Fruit fly (Drosophila melanogaster) whole organism, embryonic: ENCODE measurements around the gene Hasp.
A peak's percentile ranks its signal among the peaks of the same experiment; 100 is the strongest.

Experiments
- Atf-2 ChIP-seq: fragments of 200-800 bp; sonication (Bioruptor generic); optimal IDR thresholded peaks from 2 replicates; lab custom pipeline; 2016; ENCODE audit warnings: missing biosample characterization, missing genetic modification characterization
- Bgb ChIP-seq: fragments of 200-800 bp; sonication (Bioruptor generic); IDR thresholded peaks from 2 replicates; pipeline ENCODE4 v1.3.6; 2022; ENCODE audit warnings: missing biosample characterization, missing genetic modification characterization; ENCODE audit not compliant: partially characterized antibody
- CG10979 ChIP-seq: fragments of 200-800 bp; sonication (Bioruptor generic); optimal IDR thresholded peaks from 2 replicates; lab custom pipeline; 2018; ENCODE audit warnings: missing biosample characterization, mild to moderate bottlenecking, missing genetic modification characterization, moderate library complexity
- CG11247 ChIP-seq: fragments of 200-800 bp; sonication (Bioruptor generic); IDR thresholded peaks from 2 replicates; pipeline ENCODE4 v1.3.6; 2022; ENCODE audit warnings: missing biosample characterization, missing genetic modification characterization
- CG14667 ChIP-seq: fragments of 200-800 bp; sonication (Bioruptor generic); IDR thresholded peaks from 2 replicates; pipeline ENCODE4 v1.3.6; 2022; ENCODE audit warnings: missing biosample characterization, missing genetic modification characterization
- CG15601 ChIP-seq: fragments of 200-800 bp; sonication (Bioruptor generic); optimal IDR thresholded peaks from 3 replicates; lab custom pipeline; 2019; ENCODE audit warnings: missing biosample characterization, mild to moderate bottlenecking, missing genetic modification characterization, moderate library complexity
- CG16815 ChIP-seq: fragments of 200-800 bp; sonication (Bioruptor generic); optimal IDR thresholded peaks from 3 replicates; lab custom pipeline; 2017; ENCODE audit warnings: missing biosample characterization, mild to moderate bottlenecking, missing genetic modification characterization
- CG18764 ChIP-seq: fragments of 200-800 bp; sonication (Bioruptor generic); optimal IDR thresholded peaks from 3 replicates; lab custom pipeline; 2016; ENCODE audit warnings: missing biosample characterization, missing genetic modification characterization
- CG31224 ChIP-seq: fragments of 200-800 bp; sonication (Bioruptor generic); IDR thresholded peaks from 2 replicates; pipeline ENCODE4 v1.3.6; 2022; ENCODE audit warnings: missing biosample characterization, missing genetic modification characterization
- CG31441 ChIP-seq: fragments of 200-800 bp; sonication (Bioruptor generic); IDR thresholded peaks from 2 replicates; pipeline ENCODE4 v1.3.6; 2022; ENCODE audit warnings: missing biosample characterization, missing genetic modification characterization
- CG34224 ChIP-seq: fragments of 200-800 bp; sonication (Bioruptor generic); IDR thresholded peaks from 3 replicates; pipeline ENCODE4 v1.3.6; 2022; ENCODE audit warnings: missing biosample characterization, missing genetic modification characterization; ENCODE audit not compliant: partially characterized antibody
- CG3847 ChIP-seq: fragments of 200-800 bp; sonication (Bioruptor generic); IDR thresholded peaks from 2 replicates; pipeline ENCODE4 v1.3.6; 2022; ENCODE audit warnings: missing biosample characterization, missing genetic modification characterization
- CG3995 ChIP-seq: fragments of 200-800 bp; sonication (Bioruptor generic); optimal IDR thresholded peaks from 3 replicates; lab custom pipeline; 2016; ENCODE audit warnings: missing biosample characterization, missing genetic modification characterization
- CG6683 ChIP-seq: fragments of 200-800 bp; sonication (Bioruptor generic); optimal IDR thresholded peaks from 2 replicates; lab custom pipeline; 2017; ENCODE audit warnings: missing biosample characterization, mild to moderate bottlenecking, missing genetic modification characterization, missing genetic modification reagents
- Dfd ChIP-seq, 2 experiments: fragments of >200 bp; optimal IDR thresholded peaks; 2 replicates each; lab custom pipeline; 2017; ENCODE audit warnings: missing biosample characterization in 2 of 2, missing genetic modification characterization in 2 of 2
- Doc3 ChIP-seq: fragments of 200-800 bp; sonication (Bioruptor generic); IDR thresholded peaks from 3 replicates; pipeline ENCODE4 v1.3.6; 2022; ENCODE audit warnings: missing biosample characterization, missing genetic modification characterization; ENCODE audit not compliant: partially characterized antibody
- Dp ChIP-seq: fragments of 200-800 bp; sonication (Bioruptor generic); optimal IDR thresholded peaks from 2 replicates; lab custom pipeline; 2018; ENCODE audit warnings: missing biosample characterization, mild to moderate bottlenecking, missing genetic modification characterization, moderate library complexity
- Eip74EF ChIP-seq, 2 experiments: fragments of 200-800 bp in 1 of 2; fragments of >200 bp in 1 of 2; sonication (Bioruptor generic) in 1 of 2; optimal IDR thresholded peaks; 2 replicates each; lab custom pipeline; 2017 to 2019; ENCODE audit warnings: missing biosample characterization in 2 of 2, missing genetic modification characterization in 2 of 2, mild to moderate bottlenecking in 1 of 2, moderate library complexity in 1 of 2
- H15 ChIP-seq: fragments of 200-800 bp; sonication (Bioruptor generic); IDR thresholded peaks from 3 replicates; pipeline ENCODE4 v1.3.6; 2022; ENCODE audit warnings: missing biosample characterization, missing genetic modification characterization
- HLH4C ChIP-seq: fragments of 200-800 bp; sonication (Bioruptor generic); IDR thresholded peaks from 3 replicates; pipeline ENCODE4 v1.3.6; 2022; ENCODE audit warnings: missing biosample characterization, missing genetic modification characterization; ENCODE audit not compliant: partially characterized antibody
- Hey ChIP-seq: fragments of 200-800 bp; sonication (Bioruptor generic); optimal IDR thresholded peaks from 3 replicates; lab custom pipeline; 2018; ENCODE audit warnings: missing biosample characterization, mild to moderate bottlenecking, missing genetic modification characterization
- Hmx ChIP-seq: fragments of 200-800 bp; sonication (Bioruptor generic); optimal IDR thresholded peaks from 2 replicates; lab custom pipeline; 2016; ENCODE audit warnings: missing biosample characterization, missing genetic modification characterization
- Hr3 ChIP-seq: fragments of 200-800 bp; sonication (Bioruptor generic); optimal IDR thresholded peaks from 3 replicates; lab custom pipeline; 2016; ENCODE audit warnings: missing biosample characterization, missing genetic modification characterization
- Lhr ChIP-seq: fragments of 200-800 bp; sonication (Bioruptor generic); optimal IDR thresholded peaks from 3 replicates; lab custom pipeline; 2017; ENCODE audit warnings: mild to moderate bottlenecking, missing biosample characterization, missing genetic modification reagents, missing genetic modification characterization
- Lim3 ChIP-seq: fragments of 200-800 bp; sonication (Bioruptor generic); IDR thresholded peaks from 2 replicates; pipeline ENCODE4 v1.3.6; 2022; ENCODE audit warnings: missing biosample characterization, missing genetic modification characterization
- MBD-R2 ChIP-seq: fragments of 200-800 bp; sonication (Bioruptor generic); IDR thresholded peaks from 2 replicates; pipeline ENCODE4 v1.3.6; 2022; ENCODE audit warnings: missing biosample characterization, missing genetic modification characterization
- MESR4 ChIP-seq: fragments of 200-800 bp; sonication (Bioruptor generic); optimal IDR thresholded peaks from 2 replicates; lab custom pipeline; 2018; ENCODE audit warnings: missing biosample characterization, mild to moderate bottlenecking, missing genetic modification characterization, moderate library complexity
- NFAT ChIP-seq: fragments of 200-800 bp; sonication (Bioruptor generic); IDR thresholded peaks from 2 replicates; pipeline ENCODE4 v1.3.6; 2022; ENCODE audit warnings: missing biosample characterization, missing genetic modification characterization
- Nf-YA ChIP-seq: fragments of 200-800 bp; sonication (Bioruptor generic); IDR thresholded peaks from 2 replicates; pipeline ENCODE4 v1.3.6; 2022; ENCODE audit warnings: missing biosample characterization, missing genetic modification characterization
- Spps ChIP-seq: fragments of 200-800 bp; sonication (Bioruptor generic); optimal IDR thresholded peaks from 2 replicates; lab custom pipeline; 2018; ENCODE audit warnings: missing biosample characterization, mild to moderate bottlenecking, missing genetic modification characterization
- YL-1 ChIP-seq: fragments of 200-800 bp; sonication (Bioruptor generic); optimal IDR thresholded peaks from 3 replicates; lab custom pipeline; 2017; ENCODE audit warnings: missing biosample characterization, mild to moderate bottlenecking, missing genetic modification characterization
- ac ChIP-seq: fragments of 200-800 bp; sonication (Bioruptor generic); optimal IDR thresholded peaks from 3 replicates; lab custom pipeline; 2017; ENCODE audit warnings: missing biosample characterization, mild to moderate bottlenecking, missing genetic modification characterization
- al ChIP-seq: fragments of 200-800 bp; sonication (Bioruptor generic); IDR thresholded peaks from 2 replicates; pipeline ENCODE4 v1.3.6; 2022; ENCODE audit warnings: missing biosample characterization, missing genetic modification characterization
- ap ChIP-seq: fragments of 200-800 bp; sonication (Bioruptor generic); IDR thresholded peaks from 2 replicates; pipeline ENCODE4 v1.3.6; 2022; ENCODE audit warnings: missing biosample characterization, missing genetic modification characterization
- cad ChIP-seq: fragments of >200 bp; optimal IDR thresholded peaks from 2 replicates; lab custom pipeline; 2017; ENCODE audit warnings: missing biosample characterization, missing genetic modification characterization
- crc ChIP-seq: fragments of 200-800 bp; sonication (Bioruptor generic); optimal IDR thresholded peaks from 2 replicates; lab custom pipeline; 2016; ENCODE audit warnings: missing biosample characterization, missing genetic modification characterization
- fd102C ChIP-seq: fragments of 200-800 bp; sonication (Bioruptor generic); optimal IDR thresholded peaks from 2 replicates; lab custom pipeline; 2018; ENCODE audit warnings: missing biosample characterization, mild to moderate bottlenecking, missing genetic modification characterization, moderate library complexity
- gsb ChIP-seq: fragments of 200-800 bp; sonication (Bioruptor generic); IDR thresholded peaks from 2 replicates; pipeline ENCODE4 v1.3.6; 2022; ENCODE audit warnings: missing biosample characterization, missing genetic modification characterization
- h ChIP-seq: fragments of >200 bp; optimal IDR thresholded peaks from 2 replicates; lab custom pipeline; 2017
- hb ChIP-seq: fragments of 200-800 bp; sonication (Bioruptor generic); IDR thresholded peaks from 3 replicates; pipeline ENCODE4 v1.3.6; 2022; ENCODE audit warnings: missing biosample characterization, missing genetic modification characterization; ENCODE audit not compliant: partially characterized antibody
- jing ChIP-seq: fragments of 200-800 bp; sonication (Bioruptor generic); optimal IDR thresholded peaks from 2 replicates; lab custom pipeline; 2018; ENCODE audit warnings: missing biosample characterization, mild to moderate bottlenecking, missing genetic modification characterization
- mirr ChIP-seq: fragments of 200-800 bp; sonication (Bioruptor generic); optimal IDR thresholded peaks from 3 replicates; lab custom pipeline; 2018; ENCODE audit warnings: missing biosample characterization, mild to moderate bottlenecking, missing genetic modification characterization
- nerfin-2 ChIP-seq: fragments of 200-800 bp; sonication (Bioruptor generic); IDR thresholded peaks from 2 replicates; pipeline ENCODE4 v1.3.6; 2022; ENCODE audit warnings: missing biosample characterization, missing genetic modification characterization; ENCODE audit not compliant: partially characterized antibody
- p53 ChIP-seq: fragments of 200-800 bp; sonication (Bioruptor generic); optimal IDR thresholded peaks from 2 replicates; lab custom pipeline; 2016; ENCODE audit warnings: missing biosample characterization, missing genetic modification characterization
- pzg ChIP-seq: fragments of 200-800 bp; sonication (Bioruptor generic); optimal IDR thresholded peaks from 3 replicates; lab custom pipeline; 2018; ENCODE audit warnings: missing biosample characterization, mild to moderate bottlenecking, missing genetic modification characterization, moderate library complexity
- slou ChIP-seq: fragments of 200-800 bp; sonication (Bioruptor generic); optimal IDR thresholded peaks from 3 replicates; lab custom pipeline; 2016; ENCODE audit warnings: missing biosample characterization, missing genetic modification characterization
- sna ChIP-seq: fragments of 200-800 bp; sonication (Bioruptor generic); IDR thresholded peaks from 2 replicates; pipeline ENCODE4 v1.3.6; 2022; ENCODE audit warnings: missing biosample characterization, missing genetic modification characterization; ENCODE audit not compliant: partially characterized antibody
- tna ChIP-seq: fragments of 200-800 bp; sonication (Bioruptor generic); IDR thresholded peaks from 2 replicates; pipeline ENCODE4 v1.3.6; 2022; ENCODE audit warnings: missing biosample characterization, missing genetic modification characterization; ENCODE audit not compliant: partially characterized antibody
- zen2 ChIP-seq: fragments of 200-800 bp; sonication (Bioruptor generic); IDR thresholded peaks from 3 replicates; pipeline ENCODE4 v1.3.6; 2022; ENCODE audit warnings: missing biosample characterization, missing genetic modification characterization; ENCODE audit not compliant: partially characterized antibody
- zfh2 ChIP-seq: fragments of 200-800 bp; sonication (Bioruptor generic); optimal IDR thresholded peaks from 2 replicates; lab custom pipeline; 2016; ENCODE audit warnings: missing biosample characterization, missing genetic modification characterization

Hasp gene

dm6 chr2L:19487190-19487589, 29.8 kb downstream of the Hasp start, which contains the start of gene CG13083:
Gene CG13083, plus strand, starts transcription at chr2L:19487490.
- TF ChIP-seq al (GFP tag; lab: Robert Waterston, UW) (no peak), YL-1 (GFP tag; lab: Kevin White, UChicago) (no peak), pzg (GFP tag; lab: Kevin White, UChicago) (no peak), ap (no peak), MESR4 (GFP tag; lab: Kevin White, UChicago) (no peak), zfh2 (GFP tag; lab: Kevin White, UChicago) (no peak), CG3995 (GFP tag; lab: Kevin White, UChicago) (no peak), jing (GFP tag; lab: Kevin White, UChicago) (no peak), Nf-YA (no peak), crc (GFP tag; lab: Kevin White, UChicago) (no peak)

- TF ChIP-seq tna (GFP tag; lab: Robert Waterston, UW) (0 out of 2 replicates have a peak, but pooled peaks have one; percentile 54), Hr3 (GFP tag; lab: Kevin White, UChicago) (no peak), Lim3 (GFP tag; lab: Robert Waterston, UW) (no peak), fd102C (GFP tag; lab: Kevin White, UChicago) (no peak), CG31224 (GFP tag; lab: Robert Waterston, UW) (no peak), CG3847 (GFP tag; lab: Robert Waterston, UW) (no peak), Dfd (GFP tag; optimal IDR thresholded peaks at IDR 0.05; lab: Kevin White, UChicago) (no peak), CG6683 (GFP tag; lab: Kevin White, UChicago) (no peak), Spps (tag; lab: Kevin White, UChicago) (no peak), nerfin-2 (GFP tag; lab: Robert Waterston, UW) (0 out of 2 replicates have a peak, but pooled peaks have one; percentile 35), NFAT (GFP tag; lab: Robert Waterston, UW) (no peak), HLH4C (GFP tag; lab: Robert Waterston, UW) (peak; percentile 15; the same call in 1 of the 3 replicates), CG16815 (GFP tag; lab: Kevin White, UChicago) (no peak), cad (no peak), CG31441 (GFP tag; lab: Robert Waterston, UW) (no peak), CG34224 (GFP tag; lab: Robert Waterston, UW) (peak; percentile 64), Hey (tag; lab: Kevin White, UChicago) (no peak), MBD-R2 (peak; percentile 18; the same call in 1 of the 2 replicates), CG14667 (GFP tag; lab: Robert Waterston, UW) (no peak), ac (no peak), Bgb (GFP tag; lab: Robert Waterston, UW) (peak; percentile 27; the same call in 1 of the 2 replicates), slou (no peak), sna (GFP tag; lab: Robert Waterston, UW) (peak; percentile 74), gsb (GFP tag; lab: Robert Waterston, UW) (no peak), hb (GFP tag; lab: Robert Waterston, UW) (no peak), mirr (GFP tag; lab: Kevin White, UChicago) (no peak), CG18764 (GFP tag; lab: Kevin White, UChicago) (no peak), CG15601 (tag; lab: Kevin White, UChicago) (no peak), CG11247 (no peak), CG10979 (no peak), Hmx (GFP tag; lab: Kevin White, UChicago) (no peak), Doc3 (GFP tag; lab: Robert Waterston, UW) (peak; percentile 44; the same call in 2 of the 3 replicates), H15 (GFP tag; lab: Robert Waterston, UW) (no peak), Dp (GFP tag; lab: Kevin White, UChicago) (peak; percentile 80), p53 (GFP tag; lab: Kevin White, UChicago) (no peak), Atf-2 (no peak), Eip74EF (GFP tag; optimal IDR thresholded peaks at IDR 0.05; lab: Kevin White, UChicago) (no peak), zen2 (GFP tag; lab: Robert Waterston, UW) (peak; percentile 42; the same call in 1 of the 3 replicates), Lhr (no peak), h (lab: Kevin White, UChicago) (no peak)
Observed at dm6 chr2L:19484539-19484938, 32.5 kb downstream of the Hasp start, which contains the start of the genes CG10195 and CG13084. Gene CG10195, minus strand, starts transcription at chr2L:19484705. Gene CG13084, plus strand, starts transcription at chr2L:19484930.
